Fruit fly (Drosophila melanogaster) whole organism, embryonic: ENCODE results near the gene Spn28Dc.

ENCODE experiments used
- Blimp-1 ChIP-seq: fragments of 200-800 bp; sonication (Bioruptor generic); optimal IDR thresholded peaks from 3 replicates; lab custom pipeline; 2018; ENCODE audit warnings: missing biosample characterization, missing genetic modification characterization, mild to moderate bottlenecking, moderate library complexity, missing genetic modification reagents
- CG11695 ChIP-seq: fragments of 200-800 bp; sonication (Bioruptor generic); IDR thresholded peaks from 3 replicates; pipeline ENCODE4 v1.3.6; 2022; ENCODE audit warnings: missing biosample characterization, missing genetic modification characterization
- CG13123 ChIP-seq: fragments of 200-800 bp; sonication (Bioruptor generic); optimal IDR thresholded peaks from 2 replicates; lab custom pipeline; 2016; ENCODE audit warnings: missing biosample characterization, missing genetic modification characterization
- CG32532 ChIP-seq: fragments of 200-800 bp; sonication (Bioruptor generic); IDR thresholded peaks from 2 replicates; pipeline ENCODE4 v1.3.6; 2022; ENCODE audit warnings: missing biosample characterization, missing genetic modification characterization
- CG3407 ChIP-seq: fragments of 200-800 bp; sonication (Bioruptor generic); optimal IDR thresholded peaks from 2 replicates; lab custom pipeline; 2018; ENCODE audit warnings: missing biosample characterization, mild to moderate bottlenecking, missing genetic modification characterization
- Fer2 ChIP-seq: fragments of 200-800 bp; sonication (Bioruptor generic); optimal IDR thresholded peaks from 2 replicates; lab custom pipeline; 2018; ENCODE audit warnings: missing biosample characterization, mild to moderate bottlenecking, missing genetic modification characterization, moderate library complexity
- ham ChIP-seq: fragments of 200-800 bp; sonication (Bioruptor generic); IDR thresholded peaks from 2 replicates; pipeline ENCODE4 v1.3.6; 2022; ENCODE audit warnings: missing biosample characterization, missing genetic modification characterization
- nerfin-1 ChIP-seq: fragments of 200-800 bp; sonication (Bioruptor generic); optimal IDR thresholded peaks from 3 replicates; lab custom pipeline; 2019; ENCODE audit warnings: missing biosample characterization, mild to moderate bottlenecking, missing genetic modification characterization, moderate library complexity
- nmo ChIP-seq: fragments of 200-800 bp; sonication (Bioruptor generic); optimal IDR thresholded peaks from 2 replicates; lab custom pipeline; 2018; ENCODE audit warnings: missing biosample characterization, mild to moderate bottlenecking, missing genetic modification characterization, moderate library complexity
- salm ChIP-seq: fragments of 200-800 bp; sonication (Bioruptor generic); optimal IDR thresholded peaks from 2 replicates; lab custom pipeline; 2018; ENCODE audit warnings: missing biosample characterization, mild to moderate bottlenecking, missing genetic modification characterization

- TF ChIP-seq Fer2 (tag; lab: Kevin White, UChicago), result no peak
- TF ChIP-seq ham (GFP tag; lab: Robert Waterston, UW), result no peak
- peak; percentile 82 for TF ChIP-seq Blimp-1
- TF ChIP-seq CG3407 (GFP tag; lab: Kevin White, UChicago), result no peak
- TF ChIP-seq CG32532 (GFP tag; lab: Robert Waterston, UW), result 0 out of 2 replicates have a peak, but pooled peaks have one; percentile 33
- no peak for TF ChIP-seq salm (tag; lab: Kevin White, UChicago)
- no peak for TF ChIP-seq nmo (GFP tag; lab: Kevin White, UChicago)
- no peak for TF ChIP-seq nerfin-1
- no peak for TF ChIP-seq CG11695 (GFP tag; lab: Robert Waterston, UW)
- no peak for TF ChIP-seq CG13123
These were observed 15.6 kb downstream of the Spn28Dc start for dm6 chr2L:7991391-7991876.
